Worm (Caenorhabditis elegans): ENCODE results near the gene F13D12.10.

F13D12.10 gene

ce11 chrII:11720819-11721218 is 7.2 kb downstream of the F13D12.10 start:
- TF ChIP-seq zip-4 (GFP tag; optimal IDR thresholded peaks at IDR 0.05) (no peak), nhr-20 (tag; optimal IDR thresholded peaks at IDR 0.05) (no peak), lin-15B (tag; optimal IDR thresholded peaks at IDR 0.05) (no peak), nhr-90 (tag; optimal IDR thresholded peaks at IDR 0.05; ENCODE audit: poor library complexity) (no peak), lin-13 (GFP tag; optimal IDR thresholded peaks at IDR 0.05) (no peak), nhr-84 (tag; optimal IDR thresholded peaks at IDR 0.05) (no peak), elt-3 (tag; optimal IDR thresholded peaks at IDR 0.05) (no peak), unc-130 (tag; optimal IDR thresholded peaks at IDR 0.05) (no peak)

ce11 chrII:11721604-11722003 is 8.0 kb downstream of the F13D12.10 start:
- TF ChIP-seq mef-2 (tag; optimal IDR thresholded peaks at IDR 0.05): no peak

- TF ChIP-seq hpl-2 (GFP tag; optimal IDR thresholded peaks at IDR 0.05): no peak
- TF ChIP-seq elt-3 (tag; optimal IDR thresholded peaks at IDR 0.05): no peak
- no peak for TF ChIP-seq nhr-237 (tag; optimal IDR thresholded peaks at IDR 0.05)
- TF ChIP-seq mep-1 (tag; optimal IDR thresholded peaks at IDR 0.05): no peak
- TF ChIP-seq ces-1 (GFP tag; optimal IDR thresholded peaks at IDR 0.05): no peak
- no peak for TF ChIP-seq ztf-11 (tag; optimal IDR thresholded peaks at IDR 0.05)
- no peak for TF ChIP-seq irx-1 (tag; optimal IDR thresholded peaks at IDR 0.05)
- TF ChIP-seq sox-4 (tag; optimal IDR thresholded peaks at IDR 0.05): peak; percentile 17
- TF ChIP-seq ztf-4 (tag; optimal IDR thresholded peaks at IDR 0.05): no peak
- no peak for TF ChIP-seq snpc-4 (tag; optimal IDR thresholded peaks at IDR 0.05)
- TF ChIP-seq nhr-71 (tag; optimal IDR thresholded peaks at IDR 0.05): peak; percentile 11
- TF ChIP-seq skn-1 (tag; optimal IDR thresholded peaks at IDR 0.05): no peak
- TF ChIP-seq C04F5.9 (tag; optimal IDR thresholded peaks at IDR 0.05): no peak
- TF ChIP-seq dsc-1 (tag; optimal IDR thresholded peaks at IDR 0.05): no peak
- TF ChIP-seq fkh-8 (tag; optimal IDR thresholded peaks at IDR 0.05): peak; percentile 90
- no peak for TF ChIP-seq vab-15 (tag; optimal IDR thresholded peaks at IDR 0.05)
- TF ChIP-seq ceh-82 (tag; optimal IDR thresholded peaks at IDR 0.05): no peak
- TF ChIP-seq pax-3 (tag; optimal IDR thresholded peaks at IDR 0.05): peak; percentile 2
- TF ChIP-seq lin-13 (GFP tag; optimal IDR thresholded peaks at IDR 0.05): no peak
- TF ChIP-seq nhr-47 (tag; optimal IDR thresholded peaks at IDR 0.05): no peak
- TF ChIP-seq nhr-84 (tag; optimal IDR thresholded peaks at IDR 0.05): no peak
- no peak for TF ChIP-seq tlp-1 (tag; optimal IDR thresholded peaks at IDR 0.05)
- no peak for TF ChIP-seq C16A3.4 (tag; optimal IDR thresholded peaks at IDR 0.05)
- TF ChIP-seq zip-4 (GFP tag; optimal IDR thresholded peaks at IDR 0.05): no peak
- no peak for TF ChIP-seq tbx-2 (tag; optimal IDR thresholded peaks at IDR 0.05)
- no peak for TF ChIP-seq C34B4.2 (tag; optimal IDR thresholded peaks at IDR 0.05)
These were observed 8.6 kb downstream of the F13D12.10 start for ce11 chrII:11722164-11722563.

- no peak for TF ChIP-seq mab-9 (GFP tag; IDR thresholded peaks at IDR 0.05)
- TF ChIP-seq lin-13 (GFP tag; optimal IDR thresholded peaks at IDR 0.05): no peak
- TF ChIP-seq dsc-1 (tag; optimal IDR thresholded peaks at IDR 0.05): peak; percentile 40
These were observed 10.3 kb downstream of the F13D12.10 start, which contains the start of gene ldh-1 for ce11 chrII:11723904-11724303. ldh-1 (plus strand) TSS chrII:11724204.

- TF ChIP-seq F16B12.6 (tag; optimal IDR thresholded peaks at IDR 0.05) (no peak), aha-1 (tag; optimal IDR thresholded peaks at IDR 0.05) (no peak), nhr-12 (tag; optimal IDR thresholded peaks at IDR 0.05) (no peak), grh-1 (GFP tag; IDR thresholded peaks at IDR 0.05) (no peak), ceh-90 (tag; optimal IDR thresholded peaks at IDR 0.05) (no peak), lin-15B (tag; optimal IDR thresholded peaks at IDR 0.05) (no peak), nhr-85 (tag) (peak; percentile 57), mep-1 (tag; optimal IDR thresholded peaks at IDR 0.05) (peak; percentile 48), xbp-1 (tag; optimal IDR thresholded peaks at IDR 0.05) (peak; percentile 44), nhr-11 (tag; optimal IDR thresholded peaks at IDR 0.05) (no peak), lin-14 (GFP tag; optimal IDR thresholded peaks at IDR 0.05) (peak; percentile 89), swsn-7 (tag; optimal IDR thresholded peaks at IDR 0.05) (peak; percentile 51), ztf-4 (tag; optimal IDR thresholded peaks at IDR 0.05) (no peak), zip-4 (GFP tag; optimal IDR thresholded peaks at IDR 0.05) (no peak), tbx-2 (tag; optimal IDR thresholded peaks at IDR 0.05) (peak; percentile 43), C34B4.2 (tag; optimal IDR thresholded peaks at IDR 0.05) (no peak), lin-13 (GFP tag; optimal IDR thresholded peaks at IDR 0.05) (no peak), skn-1 (tag; optimal IDR thresholded peaks at IDR 0.05) (peak; percentile 14), jun-1 (tag; optimal IDR thresholded peaks at IDR 0.05) (no peak), fkh-4 (tag; optimal IDR thresholded peaks at IDR 0.05; ENCODE audit: borderline replicate concordance) (no peak), ceh-82 (tag; optimal IDR thresholded peaks at IDR 0.05) (peak in 1 of 3 experiments; percentile 41), ceh-8 (GFP tag; optimal IDR thresholded peaks at IDR 0.05) (no peak), snu-23 (GFP tag; optimal IDR thresholded peaks at IDR 0.05) (peak; percentile 79), ces-1 (GFP tag; optimal IDR thresholded peaks at IDR 0.05) (peak; percentile 1)
These were observed 10.8 kb downstream of the F13D12.10 start for ce11 chrII:11724362-11724761.
